Worm (Caenorhabditis elegans): ENCODE data around the gene cpna-5.

DNA sequence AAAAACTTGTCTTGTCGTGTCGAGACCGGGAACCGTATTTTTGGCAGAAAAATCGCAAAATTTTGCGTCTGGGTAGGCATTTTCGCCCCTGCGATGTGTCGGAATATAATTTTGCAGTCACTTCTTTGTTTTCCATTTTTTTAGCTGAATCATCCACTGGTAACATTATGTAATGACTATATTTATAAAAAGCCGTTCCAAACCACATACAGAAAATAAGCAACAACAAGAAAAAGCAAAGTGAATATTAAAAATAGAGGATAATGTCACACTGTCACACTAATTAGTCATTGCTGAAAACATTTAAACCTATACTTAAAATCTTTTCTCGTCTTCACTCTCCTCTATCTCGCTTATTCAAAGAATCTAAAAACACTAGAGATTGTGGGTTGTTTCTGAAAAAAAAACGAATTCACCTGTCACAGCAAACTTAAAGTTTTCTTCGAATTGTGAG is 9.1 kb downstream of the cpna-5 start, which contains the start of gene sre-1:
- TF ChIP-seq ets-7 (tag; optimal IDR thresholded peaks at IDR 0.05), result no peak
- no peak for TF ChIP-seq ama-1 (optimal IDR thresholded peaks at IDR 0.05)
- TF ChIP-seq scrt-1 (GFP tag; IDR thresholded peaks at IDR 0.05), result no peak
- no peak for TF ChIP-seq tbx-37 (GFP tag; conservative IDR thresholded peaks at IDR 0.05)
- TF ChIP-seq F13C5.2 (tag; optimal IDR thresholded peaks at IDR 0.05), result no peak
- no peak for TF ChIP-seq hmg-4 (GFP tag; optimal IDR thresholded peaks at IDR 0.05)
- no peak for TF ChIP-seq flt-1 (GFP tag; IDR thresholded peaks at IDR 0.05)
- TF ChIP-seq hmbx-1 (tag; optimal IDR thresholded peaks at IDR 0.05), result no peak
- TF ChIP-seq tbx-11 (GFP tag; IDR thresholded peaks at IDR 0.05), result no peak
- TF ChIP-seq tra-4 (tag; optimal IDR thresholded peaks at IDR 0.05), result no peak
- no peak for TF ChIP-seq ceh-13 (GFP tag; optimal IDR thresholded peaks at IDR 0.05)
